Fruit fly (Drosophila melanogaster): ENCODE data around the gene Npc1a.

Npc1a gene

DNA sequence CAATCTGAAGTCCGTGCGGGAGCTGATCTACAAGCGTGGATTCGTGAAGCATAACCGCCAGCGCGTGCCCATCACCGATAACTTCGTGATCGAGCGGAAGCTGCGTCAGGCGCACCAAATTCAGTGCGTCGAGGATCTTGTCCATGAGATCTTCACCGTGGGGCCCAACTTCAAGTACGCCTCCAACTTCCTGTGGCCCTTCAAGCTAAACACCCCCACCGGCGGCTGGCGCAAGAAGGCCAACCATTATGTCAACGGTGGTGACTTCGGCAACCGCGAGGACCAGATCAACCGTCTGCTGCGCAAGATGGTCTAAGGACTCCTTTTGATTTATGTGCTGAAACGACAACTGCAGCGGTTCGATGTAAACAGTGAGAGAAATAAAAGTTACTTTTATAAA lies 19.3 kb downstream of the Npc1a start:
- TF ChIP-seq Myc (optimal IDR thresholded peaks at IDR 0.05) (no peak), dmrt93B (GFP tag; optimal IDR thresholded peaks at IDR 0.05) (no peak), usp (GFP tag; optimal IDR thresholded peaks at IDR 0.05) (no peak), OdsH (GFP tag; optimal IDR thresholded peaks at IDR 0.05) (no peak), jim (GFP tag; optimal IDR thresholded peaks at IDR 0.05) (no peak), brk (GFP tag; optimal IDR thresholded peaks at IDR 0.05) (no peak)

DNA sequence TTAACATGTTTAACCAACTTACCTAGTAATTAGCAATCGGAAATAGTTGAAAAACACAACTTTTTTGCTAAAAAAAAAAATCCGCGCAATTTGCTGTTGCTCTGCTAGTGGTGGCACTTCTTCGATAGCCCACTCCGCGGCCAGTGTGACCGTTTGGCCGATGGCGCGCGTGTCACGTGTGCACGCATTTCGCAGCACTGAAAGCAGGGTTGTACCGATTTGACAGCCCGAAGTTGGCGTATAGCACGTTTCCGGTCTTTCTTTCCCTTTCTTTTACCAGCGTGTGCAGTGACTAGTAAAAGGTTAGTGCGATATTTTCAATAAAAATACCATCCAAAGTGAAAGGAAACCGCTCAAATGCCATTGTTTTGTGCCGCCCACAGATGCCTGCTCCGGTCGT lies 20.2 kb downstream of the Npc1a start, which contains the start of the genes Ripalpha and RpL7:
Gene Ripalpha (minus strand): TSS at position 128 of the 400 bp plus-strand sequence.
Gene RpL7 (plus strand): TSS at position 158 of the 400 bp plus-strand sequence.
- peak; percentile 89 for TF ChIP-seq Vsx2 (GFP tag; optimal IDR thresholded peaks at IDR 0.05; ENCODE audit: partially characterized antibody)
- TF ChIP-seq Hnf4 (GFP tag; optimal IDR thresholded peaks at IDR 0.05), result peak; percentile 96
- TF ChIP-seq Rel (GFP tag; optimal IDR thresholded peaks at IDR 0.05), result peak; percentile 58
- TF ChIP-seq Rel (tag; optimal IDR thresholded peaks at IDR 0.05), result peak; percentile 81
- peak; percentile 98 for TF ChIP-seq h (GFP tag; optimal IDR thresholded peaks at IDR 0.05)
- TF ChIP-seq Jra (GFP tag; optimal IDR thresholded peaks at IDR 0.05), result peak; percentile 89
- peak; percentile 62 for TF ChIP-seq tai (GFP tag; optimal IDR thresholded peaks at IDR 0.05)
- TF ChIP-seq Mio (GFP tag; optimal IDR thresholded peaks at IDR 0.05), result peak; percentile 91
- peak; percentile 98 for TF ChIP-seq br (GFP tag; optimal IDR thresholded peaks at IDR 0.05)
- no peak for TF ChIP-seq usp (GFP tag; optimal IDR thresholded peaks at IDR 0.05)
- no peak for TF ChIP-seq pan (optimal IDR thresholded peaks at IDR 0.05)
- no peak for TF ChIP-seq N (GFP tag; optimal IDR thresholded peaks at IDR 0.05)
- TF ChIP-seq ey (GFP tag; optimal IDR thresholded peaks at IDR 0.05), result peak; percentile 89
- peak; percentile 88 for TF ChIP-seq sage (GFP tag; optimal IDR thresholded peaks at IDR 0.05)
- peak; percentile 96 for TF ChIP-seq OdsH (GFP tag; optimal IDR thresholded peaks at IDR 0.05)
- TF ChIP-seq dl (GFP tag; optimal IDR thresholded peaks at IDR 0.05; ENCODE audit: insufficient read depth in 1 of 2, partially characterized antibody in 2 of 2), result no peak
- peak; percentile 77 for TF ChIP-seq Myc (optimal IDR thresholded peaks at IDR 0.05)
- peak; percentile 88 for TF ChIP-seq dsf (GFP tag; optimal IDR thresholded peaks at IDR 0.05; ENCODE audit: borderline replicate concordance)
- peak; percentile 93 for TF ChIP-seq CG32264 (GFP tag; optimal IDR thresholded peaks at IDR 0.05)
- peak; percentile 91 for TF ChIP-seq HLH106 (tag; optimal IDR thresholded peaks at IDR 0.05)
- TF ChIP-seq GATAd (GFP tag; optimal IDR thresholded peaks at IDR 0.05), result peak; percentile 80
- no peak for TF ChIP-seq Dfd (GFP tag; optimal IDR thresholded peaks at IDR 0.05)
- peak; percentile 100 for TF ChIP-seq Hr83 (GFP tag; optimal IDR thresholded peaks at IDR 0.05; ENCODE audit: poor library complexity, severe bottlenecking)
- no peak for TF ChIP-seq Abd-B (GFP tag; optimal IDR thresholded peaks at IDR 0.05)
- TF ChIP-seq CrebA (GFP tag; optimal IDR thresholded peaks at IDR 0.05; ENCODE audit: borderline replicate concordance), result no peak
- peak; percentile 87 for TF ChIP-seq brk (GFP tag; optimal IDR thresholded peaks at IDR 0.05)
- peak; percentile 99 for TF ChIP-seq rgr (GFP tag; optimal IDR thresholded peaks at IDR 0.05)
- TF ChIP-seq foxo (GFP tag; optimal IDR thresholded peaks at IDR 0.05), result peak; percentile 52 to 97
- no peak for TF ChIP-seq Hr78 (GFP tag; optimal IDR thresholded peaks at IDR 0.05)
- peak; percentile 85 for TF ChIP-seq psq (GFP tag; optimal IDR thresholded peaks at IDR 0.05)
- peak; percentile 2 for TF ChIP-seq jim (GFP tag; optimal IDR thresholded peaks at IDR 0.05)
- peak; percentile 95 for TF ChIP-seq Sp1 (GFP tag; optimal IDR thresholded peaks at IDR 0.05)
- peak; percentile 99 for TF ChIP-seq dmrt93B (GFP tag; optimal IDR thresholded peaks at IDR 0.05)
- peak; percentile 86 for TF ChIP-seq fru (GFP tag; optimal IDR thresholded peaks at IDR 0.05)
- TF ChIP-seq woc (GFP tag; optimal IDR thresholded peaks at IDR 0.05), result peak; percentile 71
- peak; percentile 98 for TF ChIP-seq sv (GFP tag; optimal IDR thresholded peaks at IDR 0.05)
- peak; percentile 71 for TF ChIP-seq Dif (GFP tag; optimal IDR thresholded peaks at IDR 0.05; ENCODE audit: partially characterized antibody)
- TF ChIP-seq CG9705 (GFP tag; optimal IDR thresholded peaks at IDR 0.05), result peak; percentile 97
- TF ChIP-seq lola (GFP tag; optimal IDR thresholded peaks at IDR 0.05), result no peak

DNA sequence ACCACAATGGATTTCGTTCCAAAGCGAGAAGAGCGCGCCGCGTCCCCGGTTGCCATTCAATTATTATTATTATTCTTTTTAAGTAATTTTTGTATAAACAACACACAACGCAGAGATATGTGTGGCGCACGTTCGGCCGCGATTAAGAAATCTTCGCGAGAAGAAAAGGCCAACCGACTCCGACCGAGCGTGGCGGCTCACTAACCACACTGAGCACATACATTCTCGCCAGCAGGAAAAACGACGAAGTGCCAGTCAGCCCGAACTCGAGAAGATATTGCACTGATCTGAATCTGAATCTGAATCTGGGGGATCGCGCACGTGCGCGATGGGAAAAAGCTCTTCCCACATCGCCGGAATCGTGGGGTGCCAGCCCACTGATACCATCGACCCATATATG lies 22.1 kb downstream of the Npc1a start, which contains the start of gene Sur:
Gene Sur (minus strand): TSS at position 207 of the 400 bp plus-strand sequence.
- TF ChIP-seq h (GFP tag; optimal IDR thresholded peaks at IDR 0.05) (no peak), CrebA (GFP tag; optimal IDR thresholded peaks at IDR 0.05; ENCODE audit: borderline replicate concordance) (no peak), Myc (optimal IDR thresholded peaks at IDR 0.05) (no peak), sv (GFP tag; optimal IDR thresholded peaks at IDR 0.05) (no peak), N (GFP tag; optimal IDR thresholded peaks at IDR 0.05) (no peak), jim (GFP tag; optimal IDR thresholded peaks at IDR 0.05) (no peak), dsf (GFP tag; optimal IDR thresholded peaks at IDR 0.05; ENCODE audit: borderline replicate concordance) (no peak), HLH106 (tag; optimal IDR thresholded peaks at IDR 0.05) (no peak), CG32264 (GFP tag; optimal IDR thresholded peaks at IDR 0.05) (no peak), br (GFP tag; optimal IDR thresholded peaks at IDR 0.05) (no peak), fru (GFP tag; optimal IDR thresholded peaks at IDR 0.05) (no peak), tai (GFP tag; optimal IDR thresholded peaks at IDR 0.05) (no peak), Hr78 (GFP tag; optimal IDR thresholded peaks at IDR 0.05) (no peak), Rel (GFP tag; optimal IDR thresholded peaks at IDR 0.05) (no peak), Rel (tag; optimal IDR thresholded peaks at IDR 0.05) (no peak), OdsH (GFP tag; optimal IDR thresholded peaks at IDR 0.05) (no peak), ey (GFP tag; optimal IDR thresholded peaks at IDR 0.05) (no peak)

Measured in whole organism, wandering third instar larva.